Worm (Caenorhabditis elegans) whole organism, L1 larva: ENCODE results near the gene Y39B6A.25.
"Not testable (repeated sequence)": the region's sequence is repeated elsewhere in the genome, so short reads cannot be mapped to it uniquely, and the experiment has no call there.

Source experiments
- C04F5.9 ChIP-seq: sonication (generic microtip); optimal IDR thresholded peaks from 2 replicates; lab custom pipeline; 2016; ENCODE audit warnings: missing genetic modification characterization, missing compliant biosample characterization
- C16A3.4 ChIP-seq: fragments of 150-350 bp; optimal IDR thresholded peaks from 2 replicates; lab custom pipeline; 2014; ENCODE audit warnings: missing biosample characterization, missing genetic modification characterization
- F16B12.6 ChIP-seq: fragments of 150-350 bp; optimal IDR thresholded peaks from 2 replicates; lab custom pipeline; 2014; ENCODE audit warnings: missing biosample characterization, missing genetic modification characterization
- alr-1 ChIP-seq: fragments of 200-800 bp; sonication (Bioruptor generic); optimal IDR thresholded peaks from 2 replicates; lab custom pipeline; 2018; ENCODE audit warnings: borderline replicate concordance, mild to moderate bottlenecking, missing genetic modification characterization, missing compliant biosample characterization
- ama-1 ChIP-seq: fragments of 150-350 bp; optimal IDR thresholded peaks from 2 replicates; lab custom pipeline; 2014
- ceh-63 ChIP-seq: fragments of 200-800 bp; sonication (Bioruptor generic); optimal IDR thresholded peaks from 2 replicates; lab custom pipeline; 2018; ENCODE audit warnings: mild to moderate bottlenecking, missing genetic modification characterization, missing compliant biosample characterization
- ceh-8 ChIP-seq: fragments of 200-800 bp; sonication (Bioruptor generic); optimal IDR thresholded peaks from 2 replicates; lab custom pipeline; 2018; ENCODE audit warnings: mild to moderate bottlenecking, missing genetic modification characterization, moderate library complexity, missing compliant biosample characterization
- ces-1 ChIP-seq: fragments of 150-350 bp; optimal IDR thresholded peaks from 2 replicates; lab custom pipeline; 2014; ENCODE audit warnings: missing biosample characterization, missing genetic modification reagents, missing genetic modification characterization
- efl-1 ChIP-seq, 4 experiments: fragments of 150-350 bp; optimal IDR thresholded peaks in 3 of 4; peaks in 1 of 4; 1 replicate in 1 of 4; 2 replicates in 3 of 4; lab custom pipeline; 2014; ENCODE audit warnings: missing biosample characterization in 2 of 4, missing genetic modification characterization in 2 of 4, missing genetic modification reagents in 2 of 4
- elt-2 ChIP-seq: sonication (generic microtip); optimal IDR thresholded peaks from 2 replicates; lab custom pipeline; 2016; ENCODE audit warnings: missing genetic modification characterization, mild to moderate bottlenecking, inconsistent platforms, missing compliant biosample characterization, missing genetic modification reagents
- fkh-8 ChIP-seq: sonication (generic microtip); optimal IDR thresholded peaks from 2 replicates; lab custom pipeline; 2016; ENCODE audit warnings: mild to moderate bottlenecking, missing genetic modification characterization, missing compliant biosample characterization
- fos-1 ChIP-seq: fragments of 150-350 bp; optimal IDR thresholded peaks from 2 replicates; lab custom pipeline; 2014; ENCODE audit warnings: missing biosample characterization, missing genetic modification characterization
- hlh-17 ChIP-seq: fragments of 200-800 bp; sonication (Bioruptor generic); optimal IDR thresholded peaks from 2 replicates; lab custom pipeline; 2018; ENCODE audit warnings: missing genetic modification characterization, mild to moderate bottlenecking, missing compliant biosample characterization, moderate library complexity, borderline replicate concordance
- hlh-4 ChIP-seq: sonication (generic microtip); optimal IDR thresholded peaks from 2 replicates; lab custom pipeline; 2016; ENCODE audit warnings: mild to moderate bottlenecking, missing genetic modification characterization, missing compliant biosample characterization
- lin-14 ChIP-seq: fragments of 200-800 bp; sonication (Bioruptor generic); optimal IDR thresholded peaks from 2 replicates; lab custom pipeline; 2018; ENCODE audit warnings: mild to moderate bottlenecking, missing genetic modification characterization, moderate library complexity, missing compliant biosample characterization
- lin-15B ChIP-seq: fragments of 150-350 bp; sonication (generic microtip); optimal IDR thresholded peaks from 3 replicates; lab custom pipeline; 2014; ENCODE audit warnings: missing biosample characterization, missing genetic modification characterization
- lin-39 ChIP-seq: fragments of 150-350 bp; optimal IDR thresholded peaks from 2 replicates; lab custom pipeline; 2014; ENCODE audit warnings: missing biosample characterization, missing genetic modification reagents, missing genetic modification characterization
- lir-3 ChIP-seq: sonication (generic microtip); optimal IDR thresholded peaks from 2 replicates; lab custom pipeline; 2016; ENCODE audit warnings: mild to moderate bottlenecking, missing genetic modification characterization, moderate library complexity, missing compliant biosample characterization; ENCODE audit not compliant: poor library complexity
- lsy-2 ChIP-seq, 2 experiments: fragments of 150-350 bp; optimal IDR thresholded peaks; 2 replicates each; lab custom pipeline; 2014; ENCODE audit warnings: missing biosample characterization in 2 of 2, missing genetic modification characterization in 2 of 2
- mab-9 ChIP-seq: fragments of 200-800 bp; sonication (Bioruptor generic); IDR thresholded peaks from 2 replicates; pipeline ENCODE4 v1.3.6; 2022; ENCODE audit warnings: missing genetic modification reagents, missing genetic modification characterization, missing compliant biosample characterization
- mdl-1 ChIP-seq, 2 experiments: fragments of 150-350 bp; optimal IDR thresholded peaks; 2 replicates each; lab custom pipeline; 2014 to 2017; ENCODE audit warnings: missing biosample characterization in 2 of 2, missing genetic modification characterization in 2 of 2, inconsistent platforms in 1 of 2
- mep-1 ChIP-seq: fragments of 150-350 bp; optimal IDR thresholded peaks from 2 replicates; lab custom pipeline; 2014; ENCODE audit warnings: missing biosample characterization, missing genetic modification characterization
- nhr-12 ChIP-seq: sonication (generic microtip); optimal IDR thresholded peaks from 2 replicates; lab custom pipeline; 2017; ENCODE audit warnings: missing biosample characterization, missing genetic modification characterization
- nhr-19 ChIP-seq: fragments of 200-800 bp; sonication (Bioruptor generic); conservative IDR thresholded peaks from 2 replicates; pipeline ENCODE4 v1.3.6; 2022; ENCODE audit warnings: missing genetic modification characterization, missing compliant biosample characterization
- nhr-237 ChIP-seq: fragments of 150-350 bp; optimal IDR thresholded peaks from 2 replicates; lab custom pipeline; 2014; ENCODE audit warnings: missing biosample characterization, missing genetic modification characterization
- nhr-28 ChIP-seq: fragments of 150-350 bp; optimal IDR thresholded peaks from 2 replicates; lab custom pipeline; 2014; ENCODE audit warnings: missing biosample characterization, missing genetic modification characterization
- nhr-47 ChIP-seq: sonication (generic microtip); optimal IDR thresholded peaks from 2 replicates; lab custom pipeline; 2016; ENCODE audit warnings: mild to moderate bottlenecking, missing genetic modification characterization, moderate library complexity, missing compliant biosample characterization
- nhr-71 ChIP-seq: sonication (generic microtip); optimal IDR thresholded peaks from 2 replicates; lab custom pipeline; 2016; ENCODE audit warnings: mild to moderate bottlenecking, missing genetic modification characterization, moderate library complexity, missing compliant biosample characterization
- nhr-77 ChIP-seq: fragments of 150-350 bp; optimal IDR thresholded peaks from 2 replicates; lab custom pipeline; 2014; ENCODE audit warnings: missing biosample characterization, missing genetic modification characterization
- nhr-85 ChIP-seq: sonication (generic microtip); peaks from one replicate; lab custom pipeline; 2016; ENCODE audit warnings: missing genetic modification characterization, inconsistent platforms, missing compliant biosample characterization
- rnt-1 ChIP-seq: sonication (generic microtip); optimal IDR thresholded peaks from 2 replicates; lab custom pipeline; 2016; ENCODE audit warnings: mild to moderate bottlenecking, missing genetic modification characterization, moderate library complexity, missing compliant biosample characterization
- sox-4 ChIP-seq: sonication (generic microtip); optimal IDR thresholded peaks from 2 replicates; lab custom pipeline; 2016; ENCODE audit warnings: missing genetic modification characterization, missing compliant biosample characterization
- swsn-7 ChIP-seq: sonication (generic microtip); optimal IDR thresholded peaks from 2 replicates; lab custom pipeline; 2016; ENCODE audit warnings: missing genetic modification characterization, missing compliant biosample characterization
- tbx-2 ChIP-seq: sonication (generic microtip); optimal IDR thresholded peaks from 2 replicates; lab custom pipeline; 2016; ENCODE audit warnings: missing genetic modification characterization, missing compliant biosample characterization
- tlp-1 ChIP-seq: fragments of 150-350 bp; optimal IDR thresholded peaks from 2 replicates; lab custom pipeline; 2014; ENCODE audit warnings: missing biosample characterization, missing genetic modification characterization
- unc-30 ChIP-seq: sonication (generic microtip); optimal IDR thresholded peaks from 2 replicates; lab custom pipeline; 2017; ENCODE audit warnings: missing biosample characterization, missing genetic modification characterization
- unc-62 ChIP-seq: fragments of 150-350 bp; optimal IDR thresholded peaks from 2 replicates; lab custom pipeline; 2014; ENCODE audit warnings: missing biosample characterization, missing genetic modification reagents, missing genetic modification characterization
- unc-98 ChIP-seq: fragments of 200-800 bp; sonication (Bioruptor generic); IDR thresholded peaks from 2 replicates; pipeline ENCODE4 v1.3.6; 2022; ENCODE audit warnings: missing genetic modification characterization, missing compliant biosample characterization
- vab-15 ChIP-seq: sonication (generic microtip); optimal IDR thresholded peaks from 2 replicates; lab custom pipeline; 2017; ENCODE audit warnings: missing genotype, mild to moderate bottlenecking, missing genetic modification characterization, missing compliant biosample characterization
- ztf-11 ChIP-seq, 2 experiments: sonication (generic microtip); optimal IDR thresholded peaks; 2 replicates each; lab custom pipeline; 2016 to 2017; ENCODE audit warnings: missing genetic modification characterization in 2 of 2, missing biosample characterization in 1 of 2, missing compliant biosample characterization in 1 of 2

Gene Y39B6A.25

DNA sequence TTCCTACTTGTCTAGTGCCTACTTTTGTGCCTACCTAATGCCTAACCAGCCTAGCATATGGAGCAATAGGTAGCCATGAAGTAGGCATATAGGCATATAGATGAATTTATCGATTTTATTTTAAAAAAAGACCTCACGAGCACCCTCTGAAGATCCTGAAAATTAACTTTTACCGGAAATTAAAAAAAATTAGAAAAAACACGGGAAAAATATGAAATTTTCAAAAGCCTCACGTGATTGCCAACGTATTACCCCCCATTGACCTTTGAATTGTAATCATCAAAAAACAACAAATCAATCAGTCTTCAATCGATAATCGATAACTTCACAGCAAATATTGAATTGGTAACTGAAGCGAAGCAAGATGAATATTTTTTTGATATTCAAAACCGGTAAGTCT is 12.0 kb upstream of the Y39B6A.25 start, which contains the start of gene Y39B6A.30:
Gene Y39B6A.30 (plus strand): TSS at position 301 of the 400 bp plus-strand sequence.
- not testable (repeated sequence) for TF ChIP-seq ztf-11 (tag; optimal IDR thresholded peaks at IDR 0.05; lab: Kevin White, UChicago); rnt-1 (tag; lab: Kevin White, UChicago); C04F5.9 (tag; lab: Kevin White, UChicago)

DNA sequence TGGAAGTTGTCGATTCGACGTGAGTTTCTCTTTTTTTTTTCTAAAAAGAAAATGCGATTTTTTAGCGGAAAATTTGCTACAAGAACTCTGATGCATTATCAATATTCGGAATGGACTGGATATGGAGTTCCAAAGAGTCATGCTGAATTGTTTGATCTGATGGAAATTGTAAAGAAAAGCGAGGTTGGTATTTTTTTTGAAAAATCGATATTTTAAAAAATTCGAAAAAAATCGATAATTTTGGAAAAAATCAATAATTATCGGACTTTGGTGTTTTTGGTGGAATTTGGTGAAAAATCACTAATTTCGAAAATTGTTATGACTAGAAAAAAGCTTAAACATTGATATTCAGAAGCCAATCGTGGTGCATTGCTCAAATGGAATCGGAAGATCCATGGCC is 7.0 kb upstream of the Y39B6A.25 start:
- TF ChIP-seq unc-98 (GFP tag; lab: Robert Waterston, UW): no peak
- no peak for TF ChIP-seq lin-39 (tag; lab: Kevin White, UChicago)
- TF ChIP-seq ama-1: no peak
- TF ChIP-seq lir-3: no peak
- TF ChIP-seq F16B12.6 (tag; lab: Kevin White, UChicago): no peak
- TF ChIP-seq nhr-28 (tag; lab: Kevin White, UChicago): no peak
- no peak for TF ChIP-seq sox-4 (tag; lab: Kevin White, UChicago)
- no peak for TF ChIP-seq swsn-7 (tag; lab: Kevin White, UChicago)
- TF ChIP-seq lin-14: no peak
- TF ChIP-seq fkh-8: no peak
- TF ChIP-seq tbx-2 (tag; lab: Kevin White, UChicago): no peak
- TF ChIP-seq fos-1: no peak

DNA sequence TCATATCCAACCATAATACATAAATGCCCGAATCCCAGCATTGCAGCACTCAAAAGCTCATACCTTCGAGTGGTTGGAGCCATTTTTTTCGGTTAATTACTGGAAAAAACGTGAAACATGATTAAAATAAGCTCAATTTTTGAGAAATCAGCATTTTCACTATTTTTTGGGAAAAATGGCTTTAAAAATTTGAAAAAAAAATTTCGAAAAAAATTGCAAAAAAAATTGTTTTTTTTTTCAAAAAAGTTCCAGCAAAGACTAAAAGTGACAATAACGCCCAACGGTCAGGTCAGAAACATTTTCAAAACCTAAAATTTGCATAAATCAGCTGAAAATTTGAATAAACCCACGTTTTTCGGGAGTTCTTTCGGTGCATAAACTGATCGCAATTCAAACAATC is 1.6 kb upstream of the Y39B6A.25 start, which contains the start of gene Y39B6A.29:
Gene Y39B6A.29 (minus strand): TSS at position 101 of the 400 bp plus-strand sequence.
- no peak for TF ChIP-seq hlh-17
- TF ChIP-seq nhr-47 (tag; lab: Kevin White, UChicago): no peak
- no peak for TF ChIP-seq unc-62 (GFP tag; lab: Kevin White, UChicago)
- TF ChIP-seq nhr-71 (tag; lab: Kevin White, UChicago): no peak
- TF ChIP-seq fkh-8: no peak
- TF ChIP-seq mdl-1 (tag; optimal IDR thresholded peaks at IDR 0.05; lab: Kevin White, UChicago): no peak
- TF ChIP-seq sox-4 (tag; lab: Kevin White, UChicago): no peak
- TF ChIP-seq elt-2: no peak
- TF ChIP-seq lin-39 (tag; lab: Kevin White, UChicago): no peak
- no peak for TF ChIP-seq nhr-85 (tag; lab: Kevin White, UChicago)
- no peak for TF ChIP-seq nhr-12 (tag; lab: Kevin White, UChicago)
- TF ChIP-seq lsy-2 (tag; optimal IDR thresholded peaks at IDR 0.05; lab: Kevin White, UChicago): no peak
- TF ChIP-seq unc-30 (tag; lab: Kevin White, UChicago): no peak
- TF ChIP-seq C04F5.9 (tag; lab: Kevin White, UChicago): no peak
- TF ChIP-seq ceh-63 (GFP tag; lab: Kevin White, UChicago): no peak
- no peak for TF ChIP-seq C16A3.4 (tag; lab: Kevin White, UChicago)

DNA sequence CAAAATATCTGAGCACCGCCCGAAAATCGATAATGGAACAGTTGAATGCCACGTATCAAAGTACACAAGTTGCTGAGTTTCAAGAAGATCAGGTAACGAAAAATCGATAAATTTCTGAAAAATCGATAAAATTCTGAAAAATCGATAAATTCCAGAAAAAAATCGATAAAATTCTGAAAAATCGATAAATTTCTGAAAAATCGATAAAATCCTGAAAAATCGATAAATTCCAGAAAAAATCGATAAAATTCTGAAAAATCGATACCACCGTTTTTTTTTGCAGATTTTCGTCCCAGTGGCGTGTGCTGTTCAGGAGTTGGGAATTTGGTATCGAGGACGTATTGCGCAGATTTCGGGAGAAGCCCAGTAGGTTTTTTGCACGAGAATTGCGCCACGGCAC is 1.1 kb downstream of the Y39B6A.25 start:
- TF ChIP-seq sox-4 (tag; lab: Kevin White, UChicago): no peak
- TF ChIP-seq lin-15B (tag; lab: Kevin White, UChicago): no peak
- TF ChIP-seq ces-1 (GFP tag; lab: Kevin White, UChicago): no peak
- TF ChIP-seq tlp-1 (tag; lab: Kevin White, UChicago): no peak
- TF ChIP-seq nhr-237 (tag; lab: Kevin White, UChicago): no peak
- no peak for TF ChIP-seq nhr-19
- no peak for TF ChIP-seq ceh-8 (GFP tag; lab: Kevin White, UChicago)
- no peak for TF ChIP-seq alr-1
- no peak for TF ChIP-seq vab-15 (tag; lab: Kevin White, UChicago)
- TF ChIP-seq rnt-1 (tag; lab: Kevin White, UChicago): no peak
- no peak for TF ChIP-seq elt-2
- TF ChIP-seq fos-1: no peak
- TF ChIP-seq mab-9 (GFP tag; lab: Robert Waterston, UW): no peak
- TF ChIP-seq ztf-11 (tag; optimal IDR thresholded peaks at IDR 0.05; lab: Kevin White, UChicago): no peak
- no peak for TF ChIP-seq efl-1 (optimal IDR thresholded peaks at IDR 0.05; lab: Kevin White, UChicago)
- TF ChIP-seq efl-1 (GFP tag; optimal IDR thresholded peaks at IDR 0.05 in 1 of 2; lab: Kevin White, UChicago): no peak
- no peak for TF ChIP-seq nhr-77 (tag; lab: Kevin White, UChicago)
- TF ChIP-seq hlh-4: no peak
- no peak for TF ChIP-seq mep-1 (tag; lab: Kevin White, UChicago)
